Fruit fly (Drosophila melanogaster): Measurements from ENCODE around the gene CG18088.

The CG18088 gene

DNA sequence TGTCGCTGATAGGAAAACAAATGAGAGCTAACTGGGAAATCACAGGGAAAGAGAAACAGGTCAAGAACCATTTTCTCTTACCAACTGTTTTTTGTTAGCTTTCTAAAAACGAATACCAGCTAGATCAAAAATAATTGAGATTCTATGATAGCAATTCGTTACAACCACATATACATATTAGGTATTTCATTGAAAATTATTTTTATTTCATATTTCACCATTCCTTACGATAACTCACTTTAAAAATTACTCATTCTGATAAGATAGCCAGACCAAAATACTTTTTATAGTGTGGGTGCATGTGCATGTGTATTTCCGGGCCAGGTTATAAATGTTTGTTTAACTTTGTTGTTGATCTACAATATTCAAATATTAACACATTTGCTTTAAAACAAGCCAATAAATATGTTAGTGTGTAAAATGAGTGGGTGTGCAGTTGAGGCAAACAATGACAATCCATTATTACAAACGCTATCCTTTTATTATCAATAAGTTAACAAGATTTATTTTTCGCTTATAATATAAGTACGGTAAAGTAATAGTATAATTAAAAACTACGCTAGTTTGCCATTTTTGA lies 29.4 kb upstream of the CG18088 start (continued):
- TF ChIP-seq caup (GFP tag; optimal IDR thresholded peaks at IDR 0.05; ENCODE audit: severe bottlenecking) (peak; percentile 35), eve (GFP tag; optimal IDR thresholded peaks at IDR 0.05) (no peak), nerfin-2 (GFP tag; IDR thresholded peaks at IDR 0.05; ENCODE audit: partially characterized antibody) (no peak), Chrac-16 (GFP tag; optimal IDR thresholded peaks at IDR 0.05) (no peak), Stat92E (GFP tag; optimal IDR thresholded peaks at IDR 0.05) (no peak), al (GFP tag; IDR thresholded peaks at IDR 0.05) (no peak), Vsx1 (GFP tag; optimal IDR thresholded peaks at IDR 0.05) (no peak), lab (GFP tag; optimal IDR thresholded peaks at IDR 0.05) (peak; percentile 39), CG6854 (GFP tag; optimal IDR thresholded peaks at IDR 0.05) (no peak), Hand (GFP tag; optimal IDR thresholded peaks at IDR 0.05) (no peak), CG15269 (tag; optimal IDR thresholded peaks at IDR 0.05) (peak; percentile 56), CG31441 (GFP tag; IDR thresholded peaks at IDR 0.05) (no peak), Nf-YB (GFP tag; optimal IDR thresholded peaks at IDR 0.05) (no peak), Jarid2 (GFP tag; optimal IDR thresholded peaks at IDR 0.05) (no peak), CG10462 (GFP tag; optimal IDR thresholded peaks at IDR 0.05) (no peak), CG2129 (GFP tag; IDR thresholded peaks at IDR 0.05; ENCODE audit: partially characterized antibody) (no peak), az2 (GFP tag; optimal IDR thresholded peaks at IDR 0.05) (no peak), ab (GFP tag; optimal IDR thresholded peaks at IDR 0.05) (no peak), gro (GFP tag; optimal IDR thresholded peaks at IDR 0.05) (no peak), D19A (tag; optimal IDR thresholded peaks at IDR 0.05) (no peak), fu2 (GFP tag; optimal IDR thresholded peaks at IDR 0.05) (no peak), stc (GFP tag; IDR thresholded peaks at IDR 0.05) (no peak), dati (GFP tag; IDR thresholded peaks at IDR 0.05) (no peak), CG3281 (GFP tag; optimal IDR thresholded peaks at IDR 0.05) (peak; percentile 7), CG18599 (GFP tag; optimal IDR thresholded peaks at IDR 0.05) (no peak), CG7987 (GFP tag; optimal IDR thresholded peaks at IDR 0.05) (peak; percentile 6), ap (GFP tag; IDR thresholded peaks at IDR 0.05) (no peak), run (tag; optimal IDR thresholded peaks at IDR 0.05) (no peak), MBD-R2 (GFP tag; IDR thresholded peaks at IDR 0.05) (no peak), CG17829 (tag; optimal IDR thresholded peaks at IDR 0.05) (no peak), NC2α (GFP tag; optimal IDR thresholded peaks at IDR 0.05) (no peak), tna (GFP tag; IDR thresholded peaks at IDR 0.05; ENCODE audit: partially characterized antibody) (no peak), her (GFP tag; optimal IDR thresholded peaks at IDR 0.05) (no peak), Neu2 (GFP tag; optimal IDR thresholded peaks at IDR 0.05; ENCODE audit: borderline replicate concordance) (no peak), CG43689 (GFP tag; IDR thresholded peaks at IDR 0.05) (no peak), CrebB (tag; optimal IDR thresholded peaks at IDR 0.05) (peak; percentile 29), CG33557 (GFP tag; optimal IDR thresholded peaks at IDR 0.05) (no peak), slp2 (GFP tag; optimal IDR thresholded peaks at IDR 0.05) (no peak), MESR4 (GFP tag; optimal IDR thresholded peaks at IDR 0.05) (no peak), CG10267 (tag; optimal IDR thresholded peaks at IDR 0.05) (no peak), sqz (GFP tag; optimal IDR thresholded peaks at IDR 0.05) (peak; percentile 31), CG33213 (GFP tag; optimal IDR thresholded peaks at IDR 0.05) (no peak), gcm2 (GFP tag; optimal IDR thresholded peaks at IDR 0.05) (no peak), CG6175 (GFP tag; IDR thresholded peaks at IDR 0.05) (no peak), oc (tag; optimal IDR thresholded peaks at IDR 0.05) (no peak), emc (GFP tag; optimal IDR thresholded peaks at IDR 0.05) (no peak), Usf (GFP tag; optimal IDR thresholded peaks at IDR 0.05) (no peak), CG9932 (GFP tag; IDR thresholded peaks at IDR 0.05) (no peak), zfh1 (GFP tag; IDR thresholded peaks at IDR 0.05) (no peak), CkIIα-i1 (GFP tag; IDR thresholded peaks at IDR 0.05) (no peak)

All from whole organism, embryonic.